Worm (Caenorhabditis elegans) whole organism, L4 larva: ENCODE data around the gene C18D11.1.
"Not testable (repeated sequence)": the region's sequence is repeated elsewhere in the genome, so short reads cannot be mapped to it uniquely, and the experiment has no call there.

ENCODE experiments used
- D1046.2 ChIP-seq: fragments of 200-800 bp; sonication (Bioruptor generic); IDR thresholded peaks from 2 replicates; pipeline ENCODE4 v1.3.6; 2022; ENCODE audit warnings: missing genetic modification characterization, missing compliant biosample characterization
- F26F4.8 ChIP-seq: fragments of 200-800 bp; sonication (Bioruptor generic); conservative IDR thresholded peaks from 2 replicates; pipeline ENCODE4 v1.3.6; 2022; ENCODE audit warnings: missing genetic modification characterization, missing compliant biosample characterization
- F37D6.2 ChIP-seq: sonication (generic microtip); optimal IDR thresholded peaks from 2 replicates; lab custom pipeline; 2016; ENCODE audit warnings: mild to moderate bottlenecking, missing genetic modification characterization, missing compliant biosample characterization
- F44E2.7 ChIP-seq: fragments of 200-800 bp; sonication (Bioruptor generic); IDR thresholded peaks from 2 replicates; pipeline ENCODE4 v2.1.2; 2022; ENCODE audit warnings: missing genetic modification characterization, missing compliant biosample characterization
- T26A8.4 ChIP-seq: fragments of 200-800 bp; sonication (Bioruptor generic); IDR thresholded peaks from 2 replicates; pipeline ENCODE4 v1.3.6; 2022; ENCODE audit warnings: missing genetic modification characterization, missing compliant biosample characterization
- Y48G9A.11 ChIP-seq: fragments of 200-800 bp; sonication (Bioruptor generic); IDR thresholded peaks from 2 replicates; pipeline ENCODE4 v1.3.6; 2022; ENCODE audit warnings: missing genetic modification reagents, missing genetic modification characterization, missing compliant biosample characterization
- Y75B8A.6 ChIP-seq: fragments of 200-800 bp; sonication (Bioruptor generic); IDR thresholded peaks from 2 replicates; pipeline ENCODE4 v1.3.6; 2022; ENCODE audit warnings: missing genetic modification reagents, missing genetic modification characterization, missing compliant biosample characterization
- ZK337.2 ChIP-seq: fragments of 200-800 bp; sonication (Bioruptor generic); IDR thresholded peaks from 2 replicates; pipeline ENCODE4 v1.3.6; 2022; ENCODE audit warnings: missing genetic modification reagents, missing genetic modification characterization, missing compliant biosample characterization
- aha-1 ChIP-seq: fragments of 150-350 bp; peaks from one replicate; lab custom pipeline; 2014; ENCODE audit warnings: missing biosample characterization, missing genetic modification characterization
- arid-1 ChIP-seq: fragments of 200-800 bp; sonication (Bioruptor generic); conservative IDR thresholded peaks from 2 replicates; pipeline ENCODE4 v1.3.6; 2022; ENCODE audit warnings: missing genetic modification reagents, missing genetic modification characterization, missing compliant biosample characterization
- ceh-20 ChIP-seq: fragments of 200-800 bp; sonication (Bioruptor generic); IDR thresholded peaks from 2 replicates; pipeline ENCODE4 v1.3.6; 2022; ENCODE audit warnings: missing genetic modification reagents, missing genetic modification characterization, missing compliant biosample characterization
- ceh-44 ChIP-seq: fragments of 200-800 bp; sonication (Bioruptor generic); IDR thresholded peaks from 2 replicates; pipeline ENCODE4 v1.3.6; 2022; ENCODE audit warnings: missing genetic modification reagents, missing genetic modification characterization, missing compliant biosample characterization
- ces-1 ChIP-seq: fragments of 150-350 bp; sonication (generic microtip); optimal IDR thresholded peaks from 4 replicates; lab custom pipeline; 2014; ENCODE audit warnings: missing biosample characterization, missing genetic modification reagents, missing genetic modification characterization
- dmd-6 ChIP-seq: fragments of 200-800 bp; sonication (Bioruptor generic); IDR thresholded peaks from 2 replicates; pipeline ENCODE4 v1.3.6; 2022; ENCODE audit warnings: missing genetic modification reagents, missing genetic modification characterization, missing compliant biosample characterization
- dmd-8 ChIP-seq: fragments of 200-800 bp; sonication (Bioruptor generic); IDR thresholded peaks from 2 replicates; pipeline ENCODE4 v1.3.6; 2022; ENCODE audit warnings: missing genetic modification characterization, missing compliant biosample characterization
- duxl-1 ChIP-seq: sonication (generic microtip); optimal IDR thresholded peaks from 2 replicates; lab custom pipeline; 2016; ENCODE audit warnings: mild to moderate bottlenecking, missing genetic modification characterization, moderate library complexity, missing compliant biosample characterization; ENCODE audit not compliant: poor library complexity
- egl-43 ChIP-seq: fragments of 200-800 bp; sonication (Bioruptor generic); IDR thresholded peaks from 2 replicates; pipeline ENCODE4 v1.3.6; 2022; ENCODE audit warnings: missing genetic modification reagents, missing genetic modification characterization, missing compliant biosample characterization
- fkh-10 ChIP-seq: fragments of 150-350 bp; optimal IDR thresholded peaks from 2 replicates; lab custom pipeline; 2014; ENCODE audit warnings: missing biosample characterization, missing genetic modification reagents, missing genetic modification characterization
- hmg-1.1 ChIP-seq: fragments of 200-800 bp; sonication (Bioruptor generic); IDR thresholded peaks from 2 replicates; pipeline ENCODE4 v1.3.6; 2022; ENCODE audit warnings: missing genetic modification reagents, missing genetic modification characterization, missing compliant biosample characterization
- lim-7 ChIP-seq: fragments of 200-800 bp; sonication (Bioruptor generic); IDR thresholded peaks from 2 replicates; pipeline ENCODE4 v1.3.6; 2022; ENCODE audit warnings: missing genetic modification characterization, missing compliant biosample characterization
- lin-13 ChIP-seq: fragments of 150-350 bp; optimal IDR thresholded peaks from 2 replicates; lab custom pipeline; 2014; ENCODE audit warnings: missing biosample characterization, missing genetic modification reagents, missing genetic modification characterization
- lir-3 ChIP-seq: sonication (generic microtip); optimal IDR thresholded peaks from 2 replicates; lab custom pipeline; 2016; ENCODE audit warnings: mild to moderate bottlenecking, missing genetic modification characterization, missing compliant biosample characterization
- madf-9 ChIP-seq: fragments of 200-800 bp; sonication (Bioruptor generic); conservative IDR thresholded peaks from 2 replicates; pipeline ENCODE4 v1.3.6; 2022; ENCODE audit warnings: missing genetic modification reagents, missing genetic modification characterization, missing compliant biosample characterization
- mep-1 ChIP-seq: fragments of 150-350 bp; sonication (generic microtip); optimal IDR thresholded peaks from 3 replicates; lab custom pipeline; 2014; ENCODE audit warnings: missing biosample characterization, missing genetic modification characterization
- mes-2 ChIP-seq: sonication (generic microtip); optimal IDR thresholded peaks from 2 replicates; lab custom pipeline; 2016; ENCODE audit warnings: missing genotype, mild to moderate bottlenecking, missing genetic modification characterization, missing compliant biosample characterization; ENCODE audit not compliant: poor library complexity, severe bottlenecking
- mxl-2 ChIP-seq: fragments of 200-800 bp; sonication (Bioruptor generic); conservative IDR thresholded peaks from 2 replicates; pipeline ENCODE4 v1.3.6; 2022; ENCODE audit warnings: missing genetic modification reagents, missing genetic modification characterization, missing compliant biosample characterization
- nhr-28 ChIP-seq: fragments of 150-350 bp; optimal IDR thresholded peaks from 2 replicates; lab custom pipeline; 2014; ENCODE audit warnings: missing biosample characterization, missing genetic modification characterization
- nhr-41 ChIP-seq: fragments of 200-800 bp; sonication (Bioruptor generic); IDR thresholded peaks from 2 replicates; pipeline ENCODE4 v1.3.6; 2022; ENCODE audit warnings: missing genetic modification reagents, missing genetic modification characterization, missing compliant biosample characterization
- nhr-48 ChIP-seq: sonication (generic microtip); optimal IDR thresholded peaks from 2 replicates; lab custom pipeline; 2016; ENCODE audit warnings: mild to moderate bottlenecking, missing genetic modification characterization, missing compliant biosample characterization
- nhr-6 ChIP-seq: fragments of 150-350 bp; optimal IDR thresholded peaks from 2 replicates; lab custom pipeline; 2014; ENCODE audit warnings: missing biosample characterization, missing genetic modification characterization
- nhr-77 ChIP-seq: fragments of 150-350 bp; optimal IDR thresholded peaks from 2 replicates; lab custom pipeline; 2014; ENCODE audit warnings: missing biosample characterization, missing genetic modification characterization
- php-3 ChIP-seq: fragments of 200-800 bp; sonication (Bioruptor generic); IDR thresholded peaks from 2 replicates; pipeline ENCODE4 v1.3.6; 2022; ENCODE audit warnings: missing genetic modification reagents, missing genetic modification characterization, missing compliant biosample characterization
- snpc-1.2 ChIP-seq: fragments of 200-800 bp; sonication (Bioruptor generic); IDR thresholded peaks from 2 replicates; pipeline ENCODE4 v1.3.6; 2022; ENCODE audit warnings: missing genetic modification reagents, missing genetic modification characterization, missing compliant biosample characterization
- spr-3 ChIP-seq: fragments of 200-800 bp; sonication (Bioruptor generic); optimal IDR thresholded peaks from 2 replicates; lab custom pipeline; 2018; ENCODE audit warnings: mild to moderate bottlenecking, missing genetic modification characterization, missing compliant biosample characterization
- tra-1 ChIP-seq: fragments of 200-800 bp; sonication (Bioruptor generic); IDR thresholded peaks from 2 replicates; pipeline ENCODE4 v1.3.6; 2022; ENCODE audit warnings: missing genetic modification reagents, missing genetic modification characterization, missing compliant biosample characterization
- unc-130 ChIP-seq: sonication (generic microtip); optimal IDR thresholded peaks from 2 replicates; lab custom pipeline; 2016; ENCODE audit warnings: missing genetic modification reagents, missing genetic modification characterization, missing compliant biosample characterization
- vab-7 ChIP-seq: fragments of 200-800 bp; sonication (Bioruptor generic); IDR thresholded peaks from 2 replicates; pipeline ENCODE4 v1.3.6; 2022; ENCODE audit warnings: missing genetic modification reagents, missing genetic modification characterization, missing compliant biosample characterization
- ztf-11 ChIP-seq: fragments of 150-350 bp; optimal IDR thresholded peaks from 2 replicates; lab custom pipeline; 2014; ENCODE audit warnings: missing biosample characterization, missing genetic modification characterization

The C18D11.1 gene

DNA sequence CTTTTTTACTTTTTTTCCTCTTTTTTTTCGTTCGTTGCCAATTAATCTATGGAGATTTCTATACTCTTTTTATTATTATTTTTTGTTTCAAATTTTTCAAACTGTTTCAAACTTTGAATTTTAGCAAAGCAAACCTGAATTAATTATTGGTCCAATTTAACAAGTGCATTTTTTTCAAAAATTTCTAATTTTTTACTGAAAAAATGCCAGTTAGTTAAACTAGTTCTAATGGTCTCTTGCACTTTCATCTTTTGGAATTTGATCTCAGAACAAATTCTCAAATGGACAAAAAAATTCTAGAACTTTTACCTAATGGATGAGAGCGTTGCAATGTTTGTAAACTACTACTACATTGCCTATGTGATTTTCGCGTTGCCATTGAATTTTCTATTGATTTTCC lies 34.6 kb upstream of the C18D11.1 start, which contains the start of gene srd-74:
Gene srd-74, plus strand, starts transcription at position 301 of the 400 bp plus-strand sequence.
- no peak for TF ChIP-seq ces-1 (GFP tag; lab: Kevin White, UChicago)
- TF ChIP-seq aha-1 = peak; percentile 58
- TF ChIP-seq, all 104 proteins: peak for 1

DNA sequence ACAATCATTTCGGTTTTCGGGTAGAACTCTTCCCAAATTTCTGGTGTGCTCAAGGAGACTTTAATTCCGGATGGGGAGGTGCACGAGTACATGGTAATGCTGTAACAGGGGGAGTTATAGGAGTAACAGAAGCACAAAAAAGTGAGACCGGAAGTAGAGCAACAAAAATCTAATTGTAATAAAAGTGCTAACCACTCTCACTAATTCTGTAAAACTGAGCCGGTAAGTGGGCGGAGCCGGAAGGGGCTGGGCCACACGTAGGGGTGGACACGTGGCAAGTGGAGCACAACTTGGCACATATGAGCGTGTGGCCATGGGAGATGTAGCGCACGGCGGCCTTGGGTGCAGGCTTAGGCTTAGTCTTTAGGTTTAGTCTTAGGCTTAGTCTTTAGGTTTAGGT lies 30.4 kb upstream of the C18D11.1 start, which contains the start of gene tbx-38:
Gene tbx-38, minus strand, starts transcription at position 101 of the 400 bp plus-strand sequence.
- TF ChIP-seq ZK337.2 (GFP tag; lab: Robert Waterston, UW) (no peak), lim-7 (0 out of 2 replicates have a peak, but pooled peaks have one; percentile 39), Y48G9A.11 (GFP tag; lab: Robert Waterston, UW) (no peak)

DNA sequence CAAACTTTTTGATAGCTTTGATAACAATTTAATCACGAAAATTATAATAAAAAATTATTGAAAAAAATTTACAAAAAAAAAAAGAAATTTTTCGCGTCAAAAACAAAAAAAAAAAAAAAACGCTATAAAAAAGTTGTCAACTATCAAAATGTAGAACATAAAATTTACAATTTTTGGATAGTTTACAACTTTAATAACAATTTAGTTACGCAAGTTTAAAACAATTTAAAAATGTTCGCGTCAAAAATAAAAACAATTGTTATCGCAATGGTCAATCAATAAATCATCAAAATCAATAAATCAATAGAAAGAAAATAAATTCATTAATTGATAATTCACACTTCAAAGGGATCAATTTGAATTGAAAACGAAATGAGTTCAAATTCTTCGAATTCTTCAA lies 29.0 kb upstream of the C18D11.1 start, which contains the start of gene C24H11.1:
Gene C24H11.1, plus strand, starts transcription at position 301 of the 400 bp plus-strand sequence.
- not testable (repeated sequence) for TF ChIP-seq nhr-28; mes-2 (tag; lab: Kevin White, UChicago); F37D6.2 (tag; lab: Kevin White, UChicago)

DNA sequence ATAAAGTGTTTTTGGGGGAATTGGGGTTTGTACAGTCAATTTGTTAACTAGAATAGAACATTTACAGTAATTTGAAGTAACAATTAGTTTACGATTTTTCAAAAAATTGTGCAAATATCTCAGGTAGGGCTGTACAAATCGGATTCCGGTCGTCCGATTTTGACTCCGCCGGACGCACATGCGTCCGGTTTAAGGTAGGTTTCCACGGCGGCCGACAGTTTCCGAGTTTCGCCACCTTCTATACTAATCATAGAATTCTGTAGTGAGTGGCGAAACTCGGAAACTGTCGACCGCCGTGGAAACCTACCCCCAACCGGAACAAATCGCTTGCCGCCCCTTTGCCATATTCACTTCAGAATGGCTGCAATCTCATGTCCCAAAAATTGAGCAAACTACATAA lies 26.9 kb upstream of the C18D11.1 start:
- no peak for TF ChIP-seq arid-1 (GFP tag; lab: Robert Waterston, UW)
- no peak for TF ChIP-seq D1046.2
- TF ChIP-seq ztf-11 (tag; lab: Kevin White, UChicago) = no peak
- no peak for TF ChIP-seq fkh-10
- no peak for TF ChIP-seq hmg-1.1 (GFP tag; lab: Robert Waterston, UW)
- no peak for TF ChIP-seq F44E2.7
- no peak for TF ChIP-seq nhr-48
- no peak for TF ChIP-seq nhr-6 (tag; lab: Kevin White, UChicago)
- no peak for TF ChIP-seq lir-3 (tag; lab: Kevin White, UChicago)
- TF ChIP-seq snpc-1.2 (GFP tag; lab: Robert Waterston, UW) = no peak
- TF ChIP-seq duxl-1 (tag; lab: Kevin White, UChicago) = no peak

DNA sequence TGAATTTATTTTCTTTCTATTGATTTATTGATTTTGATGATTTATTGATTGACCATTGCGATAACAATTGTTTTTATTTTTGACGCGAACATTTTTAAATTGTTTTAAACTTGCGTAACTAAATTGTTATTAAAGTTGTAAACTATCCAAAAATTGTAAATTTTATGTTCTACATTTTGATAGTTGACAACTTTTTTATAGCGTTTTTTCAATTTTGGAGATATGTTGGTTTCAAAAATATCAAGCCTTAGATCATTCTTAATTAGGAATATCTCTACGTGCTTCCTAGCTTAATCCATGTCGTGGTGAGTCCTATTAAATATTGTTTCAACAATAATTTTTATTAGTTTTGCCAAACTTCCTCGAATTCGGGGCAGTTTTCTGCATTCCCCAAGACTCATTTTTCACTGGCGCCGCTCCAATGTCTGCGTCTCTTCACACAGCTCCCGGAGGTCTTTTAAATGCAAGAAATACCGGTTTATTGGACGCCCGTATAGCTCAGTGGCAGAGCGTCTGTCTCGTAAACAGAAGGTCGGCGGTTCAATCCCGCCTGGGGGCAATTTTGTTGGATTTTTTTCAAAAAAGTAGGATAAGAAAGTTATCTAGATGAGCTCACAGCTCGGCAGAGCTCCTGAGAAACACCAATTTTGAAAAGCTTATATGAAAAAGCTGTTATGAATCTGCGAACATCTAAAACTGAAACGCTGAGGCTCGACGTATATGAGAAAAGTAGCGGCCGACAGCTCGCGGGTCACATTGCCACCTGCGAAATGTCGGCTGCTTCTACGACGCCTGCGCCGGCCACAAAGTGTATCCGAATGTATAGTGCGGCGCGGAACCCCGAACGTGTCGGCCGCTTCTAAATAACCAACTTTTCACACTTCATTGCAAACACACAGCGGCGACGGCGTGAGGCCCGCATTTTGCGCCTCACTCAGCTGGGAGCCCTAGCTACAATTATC lies 23.8 kb upstream of the C18D11.1 start, which contains the start of gene C24H11.2:
Gene C24H11.2, minus strand, starts transcription at position 51 of the 962 bp plus-strand sequence.
- TF ChIP-seq unc-130 (GFP tag; lab: Kevin White, UChicago) (peak; percentile 1), php-3 (GFP tag; lab: Robert Waterston, UW) (peak; percentile 74), snpc-1.2 (GFP tag; lab: Robert Waterston, UW) (peak; percentile 79), nhr-77 (peak; percentile 18), lir-3 (tag; lab: Kevin White, UChicago) (peak; percentile 34), ceh-20 (GFP tag; lab: Robert Waterston, UW) (peak; percentile 62; the same call in 1 of the 2 replicates), spr-3 (GFP tag; lab: Kevin White, UChicago) (peak; percentile 56), dmd-8 (GFP tag; lab: Robert Waterston, UW) (peak; percentile 94), Y75B8A.6 (GFP tag; lab: Robert Waterston, UW) (peak; percentile 75), F44E2.7 (0 out of 2 replicates have a peak, but pooled peaks have one; percentile 46), F26F4.8 (GFP tag; lab: Robert Waterston, UW) (peak; percentile 96), mes-2 (tag; lab: Kevin White, UChicago) (peak; percentile 76), mxl-2 (GFP tag; lab: Robert Waterston, UW) (peak; percentile 75), vab-7 (GFP tag; lab: Robert Waterston, UW) (peak; percentile 77), Y48G9A.11 (GFP tag; lab: Robert Waterston, UW) (peak; percentile 47; the same call in 1 of the 2 replicates), F37D6.2 (tag; lab: Kevin White, UChicago) (peak; percentile 61), hmg-1.1 (GFP tag; lab: Robert Waterston, UW) (peak; percentile 85), lin-13 (peak; percentile 37), T26A8.4 (GFP tag; lab: Robert Waterston, UW) (peak; percentile 87), nhr-28 (peak; percentile 1), nhr-48 (peak; percentile 17), egl-43 (GFP tag; lab: Robert Waterston, UW) (peak; percentile 95), tra-1 (peak; percentile 91), mep-1 (tag; lab: Kevin White, UChicago) (peak; percentile 54), ceh-44 (GFP tag; lab: Robert Waterston, UW) (peak; percentile 65; the same call in 1 of the 2 replicates), nhr-41 (GFP tag; lab: Robert Waterston, UW) (peak; percentile 80), madf-9 (peak; percentile 88), dmd-6 (GFP tag; lab: Robert Waterston, UW) (peak; percentile 65)
